Fruit fly (Drosophila melanogaster) whole organism, embryonic: ENCODE measurements around the gene Ugt49B2.

Experiments
- Awh ChIP-seq: fragments of 200-800 bp; sonication (Bioruptor generic); IDR thresholded peaks from 2 replicates; pipeline ENCODE4, ENCODE4 v1.3.6; 2022; ENCODE audit warnings: missing biosample characterization, missing genetic modification characterization
- Blimp-1 ChIP-seq: fragments of 200-800 bp; sonication (Bioruptor generic); optimal IDR thresholded peaks from 3 replicates; lab custom pipeline; 2018; ENCODE audit warnings: missing biosample characterization, missing genetic modification characterization, mild to moderate bottlenecking, moderate library complexity, missing genetic modification reagents
- CG10366 ChIP-seq: fragments of 200-800 bp; sonication (Bioruptor generic); IDR thresholded peaks from 2 replicates; pipeline ENCODE4 v1.3.6; 2022; ENCODE audit warnings: missing biosample characterization, missing genetic modification characterization
- CG12391 ChIP-seq: fragments of 200-800 bp; sonication (Bioruptor generic); optimal IDR thresholded peaks from 3 replicates; lab custom pipeline; 2018; ENCODE audit warnings: missing biosample characterization, mild to moderate bottlenecking, missing genetic modification characterization, moderate library complexity
- CG12942 ChIP-seq: fragments of 200-800 bp; sonication (Bioruptor generic); optimal IDR thresholded peaks from 3 replicates; lab custom pipeline; 2016; ENCODE audit warnings: missing biosample characterization, missing genetic modification characterization
- CG13894 ChIP-seq: fragments of 200-800 bp; sonication (Bioruptor generic); optimal IDR thresholded peaks from 3 replicates; lab custom pipeline; 2018; ENCODE audit warnings: missing biosample characterization, mild to moderate bottlenecking, missing genetic modification characterization, moderate library complexity
- CG14050 ChIP-seq: fragments of 200-800 bp; sonication (Bioruptor generic); IDR thresholded peaks from 3 replicates; pipeline ENCODE4 v1.3.6; 2022; ENCODE audit warnings: missing biosample characterization, missing genetic modification characterization
- CG2116 ChIP-seq: fragments of 200-800 bp; sonication (Bioruptor generic); optimal IDR thresholded peaks from 3 replicates; lab custom pipeline; 2018; ENCODE audit warnings: missing biosample characterization, mild to moderate bottlenecking, missing genetic modification characterization
- CG32772 ChIP-seq: fragments of 200-800 bp; sonication (Bioruptor generic); IDR thresholded peaks from 2 replicates; pipeline ENCODE4 v1.3.6; 2022; ENCODE audit warnings: missing biosample characterization, missing genetic modification characterization
- CG34224 ChIP-seq: fragments of 200-800 bp; sonication (Bioruptor generic); IDR thresholded peaks from 3 replicates; pipeline ENCODE4 v1.3.6; 2022; ENCODE audit warnings: missing biosample characterization, missing genetic modification characterization; ENCODE audit not compliant: partially characterized antibody
- CG9876 ChIP-seq: fragments of 200-800 bp; sonication (Bioruptor generic); optimal IDR thresholded peaks from 2 replicates; lab custom pipeline; 2016; ENCODE audit warnings: missing biosample characterization, missing genetic modification characterization
- Dip2 ChIP-seq: fragments of 200-800 bp; sonication (Bioruptor generic); IDR thresholded peaks from 2 replicates; pipeline ENCODE4 v1.3.6; 2022; ENCODE audit warnings: missing biosample characterization, missing genetic modification characterization
- Doc3 ChIP-seq: fragments of 200-800 bp; sonication (Bioruptor generic); IDR thresholded peaks from 3 replicates; pipeline ENCODE4 v1.3.6; 2022; ENCODE audit warnings: missing biosample characterization, missing genetic modification characterization; ENCODE audit not compliant: partially characterized antibody
- Nf-YB ChIP-seq: fragments of 200-800 bp; sonication (Bioruptor generic); optimal IDR thresholded peaks from 3 replicates; lab custom pipeline; 2019; ENCODE audit warnings: missing biosample characterization, mild to moderate bottlenecking, missing genetic modification characterization, moderate library complexity
- Side ChIP-seq: fragments of 200-800 bp; sonication (Bioruptor generic); optimal IDR thresholded peaks from 2 replicates; lab custom pipeline; 2016; ENCODE audit warnings: missing biosample characterization, missing genetic modification characterization
- abd-A ChIP-seq: fragments of 200-800 bp; sonication (Bioruptor generic); optimal IDR thresholded peaks from 3 replicates; lab custom pipeline; 2019; ENCODE audit warnings: missing biosample characterization, mild to moderate bottlenecking, missing genetic modification characterization, moderate library complexity
- al ChIP-seq: fragments of 200-800 bp; sonication (Bioruptor generic); IDR thresholded peaks from 2 replicates; pipeline ENCODE4 v1.3.6; 2022; ENCODE audit warnings: missing biosample characterization, missing genetic modification characterization
- bcd ChIP-seq: fragments of 200-800 bp; sonication (Bioruptor generic); optimal IDR thresholded peaks from 2 replicates; lab custom pipeline; 2017; ENCODE audit warnings: missing biosample characterization, mild to moderate bottlenecking, missing genetic modification characterization
- bsh ChIP-seq, 2 experiments: fragments of 200-800 bp; sonication (Bioruptor generic); optimal IDR thresholded peaks; 2 replicates each; lab custom pipeline; 2017 to 2018; ENCODE audit warnings: mild to moderate bottlenecking in 2 of 2, missing biosample characterization in 2 of 2, missing genetic modification characterization in 2 of 2, moderate library complexity in 1 of 2
- cg ChIP-seq: fragments of 200-800 bp; sonication (Bioruptor generic); optimal IDR thresholded peaks from 3 replicates; lab custom pipeline; 2019; ENCODE audit warnings: missing biosample characterization, mild to moderate bottlenecking, missing genetic modification characterization, moderate library complexity
- dati ChIP-seq: fragments of 200-800 bp; sonication (Bioruptor generic); IDR thresholded peaks from 2 replicates; pipeline ENCODE4 v1.3.6; 2022; ENCODE audit warnings: missing biosample characterization, missing genetic modification characterization
- dpn ChIP-seq, 2 experiments: fragments of 200-800 bp; sonication (Bioruptor generic); optimal IDR thresholded peaks; 3 replicates each; lab custom pipeline; 2016; ENCODE audit warnings: missing biosample characterization in 2 of 2, missing genetic modification characterization in 2 of 2
- emc ChIP-seq: fragments of 200-800 bp; sonication (Bioruptor generic); optimal IDR thresholded peaks from 2 replicates; lab custom pipeline; 2016; ENCODE audit warnings: missing biosample characterization, missing genetic modification characterization
- en ChIP-seq: fragments of 200-800 bp; sonication (Bioruptor generic); optimal IDR thresholded peaks from 2 replicates; lab custom pipeline; 2016; ENCODE audit warnings: missing biosample characterization, missing genetic modification characterization
- grn ChIP-seq: fragments of 200-800 bp; sonication (Bioruptor generic); optimal IDR thresholded peaks from 3 replicates; lab custom pipeline; 2017; ENCODE audit warnings: missing biosample characterization, missing genetic modification characterization
- gsb-n ChIP-seq: fragments of 200-800 bp; sonication (Bioruptor generic); optimal IDR thresholded peaks from 3 replicates; lab custom pipeline; 2018; ENCODE audit warnings: missing biosample characterization, mild to moderate bottlenecking, missing genetic modification characterization
- kni ChIP-seq: fragments of 200-800 bp; sonication (Bioruptor generic); optimal IDR thresholded peaks from 3 replicates; lab custom pipeline; 2017; ENCODE audit warnings: mild to moderate bottlenecking, missing biosample characterization, missing genetic modification reagents, missing genetic modification characterization
- nau ChIP-seq: fragments of 200-800 bp; sonication (Bioruptor generic); optimal IDR thresholded peaks from 3 replicates; lab custom pipeline; 2017; ENCODE audit warnings: missing biosample characterization, mild to moderate bottlenecking, missing genetic modification characterization, missing genetic modification reagents
- oc ChIP-seq: fragments of 200-800 bp; sonication (Bioruptor generic); optimal IDR thresholded peaks from 2 replicates; lab custom pipeline; 2018; ENCODE audit warnings: missing biosample characterization, mild to moderate bottlenecking, missing genetic modification characterization, moderate library complexity
- pan ChIP-seq, 4 experiments: fragments of >200 bp in 3 of 4; fragments of 200-800 bp in 1 of 4; sonication (Bioruptor generic) in 1 of 4; optimal IDR thresholded peaks in 3 of 4; IDR thresholded peaks in 1 of 4; 2 replicates each; pipeline versions ENCODE4 v1.3.6 to Lab custom; 2017 to 2022; ENCODE audit warnings: missing biosample characterization in 2 of 4, missing genetic modification characterization in 2 of 4, mixed read lengths in 1 of 4
- phol ChIP-seq: fragments of 200-800 bp; sonication (Bioruptor generic); optimal IDR thresholded peaks from 3 replicates; lab custom pipeline; 2018; ENCODE audit warnings: missing biosample characterization, mild to moderate bottlenecking, missing genetic modification characterization, moderate library complexity
- sc ChIP-seq, 3 experiments: fragments of >200 bp in 2 of 3; fragments of 200-800 bp in 1 of 3; sonication (Bioruptor generic) in 1 of 3; optimal IDR thresholded peaks; 2 replicates in 2 of 3; 3 replicates in 1 of 3; lab custom pipeline; 2017; ENCODE audit warnings: mild to moderate bottlenecking in 1 of 3, missing biosample characterization in 1 of 3, missing genetic modification characterization in 1 of 3, missing genetic modification reagents in 1 of 3
- sd ChIP-seq: fragments of 200-800 bp; sonication (Bioruptor generic); optimal IDR thresholded peaks from 3 replicates; lab custom pipeline; 2018; ENCODE audit warnings: missing biosample characterization, mild to moderate bottlenecking, missing genetic modification characterization, moderate library complexity
- sima ChIP-seq: fragments of 200-800 bp; sonication (Bioruptor generic); optimal IDR thresholded peaks from 2 replicates; lab custom pipeline; 2016; ENCODE audit warnings: missing biosample characterization, missing genetic modification characterization
- tgo ChIP-seq: fragments of 200-800 bp; sonication (Bioruptor generic); IDR thresholded peaks from 3 replicates; pipeline ENCODE4 v1.3.6; 2022; ENCODE audit warnings: missing biosample characterization, missing genetic modification characterization
- tio ChIP-seq: fragments of 200-800 bp; sonication (Bioruptor generic); optimal IDR thresholded peaks from 2 replicates; lab custom pipeline; 2017; ENCODE audit warnings: missing biosample characterization, missing genetic modification characterization, inconsistent platforms
- zfh1 ChIP-seq: fragments of 200-800 bp; sonication (Bioruptor generic); IDR thresholded peaks from 3 replicates; pipeline ENCODE4 v1.3.6; 2022; ENCODE audit warnings: missing biosample characterization, missing genetic modification characterization

Gene Ugt49B2

DNA sequence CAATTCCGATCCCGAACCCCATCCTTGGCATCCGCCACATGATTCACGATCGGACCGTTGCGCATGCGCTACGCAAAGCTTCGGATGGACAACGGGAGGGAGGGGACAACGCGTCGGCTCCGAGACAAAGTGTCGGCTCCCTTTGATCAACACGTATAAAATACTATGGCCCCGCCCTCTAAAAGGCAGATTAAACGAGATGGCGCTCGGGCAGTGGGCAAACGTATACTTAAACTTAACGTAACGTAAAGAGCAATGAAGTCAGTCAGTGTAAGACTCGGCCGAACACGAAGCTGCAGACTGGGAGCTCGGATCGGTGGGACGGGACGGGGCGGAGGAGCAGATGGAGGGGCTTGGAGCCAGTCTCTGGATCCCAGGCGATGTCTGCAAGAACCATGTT, 17.3 kb upstream of the Ugt49B2 start (continued):
- TF ChIP-seq al (GFP tag; lab: Robert Waterston, UW), result no peak
- TF ChIP-seq Blimp-1, result peak; percentile 32
- 0 out of 2 replicates have a peak, but pooled peaks have one; percentile 27 for TF ChIP-seq dati
- no peak for TF ChIP-seq dpn (GFP tag; optimal IDR thresholded peaks at IDR 0.05; lab: Kevin White, UChicago)

DNA sequence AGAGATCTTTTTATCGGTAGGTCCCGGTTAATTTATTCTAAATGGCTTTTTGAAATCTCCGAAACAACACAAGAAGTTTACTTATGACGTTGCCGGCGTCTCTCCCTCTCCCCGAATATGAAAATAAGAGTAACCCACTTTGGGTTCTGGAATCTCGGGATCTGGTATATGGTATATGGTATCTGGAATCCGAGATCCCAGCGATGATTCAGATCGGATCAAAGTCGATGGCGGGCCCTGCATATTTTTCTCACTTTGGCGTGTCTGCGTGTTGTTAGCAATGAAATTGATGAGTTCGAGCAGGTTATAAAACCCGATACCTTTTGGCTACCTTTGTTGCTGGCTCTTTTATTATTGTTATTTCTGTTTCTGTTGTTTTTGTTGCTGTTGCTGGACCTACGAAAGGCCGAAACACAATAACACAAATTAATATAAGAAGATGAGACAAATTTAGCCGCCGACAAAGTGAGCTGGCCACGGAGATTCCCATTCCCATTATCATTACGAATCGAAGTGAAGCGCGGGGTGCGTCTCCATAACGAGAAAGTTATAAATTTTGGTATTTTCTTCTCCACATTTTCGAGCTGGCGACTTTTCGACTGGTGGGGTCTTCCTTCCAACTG, 15.6 kb upstream of the Ugt49B2 start:
- no peak for TF ChIP-seq CG34224 (GFP tag; lab: Robert Waterston, UW)
- no peak for TF ChIP-seq CG9876 (GFP tag; lab: Kevin White, UChicago)
- peak; percentile 22 for TF ChIP-seq gsb-n
- no peak for TF ChIP-seq tgo (GFP tag; lab: Robert Waterston, UW)
- no peak for TF ChIP-seq sima (GFP tag; lab: Kevin White, UChicago)
- no peak for TF ChIP-seq Dip2 (GFP tag; lab: Robert Waterston, UW)
- TF ChIP-seq Awh, result peak; percentile 82; the same call in 1 of the 2 replicates
- TF ChIP-seq CG13894, result peak; percentile 68
- TF ChIP-seq oc (tag; lab: Kevin White, UChicago), result peak; percentile 84
- no peak for TF ChIP-seq Side (GFP tag; lab: Kevin White, UChicago)
- TF ChIP-seq emc (GFP tag; lab: Kevin White, UChicago), result no peak
- no peak for TF ChIP-seq CG2116 (GFP tag; lab: Kevin White, UChicago)
- no peak for TF ChIP-seq CG10366
- no peak for TF ChIP-seq bcd (GFP tag; lab: Kevin White, UChicago)
- TF ChIP-seq tio (GFP tag; lab: Kevin White, UChicago), result no peak
- TF ChIP-seq abd-A (tag; lab: Kevin White, UChicago), result peak; percentile 87
- TF ChIP-seq CG12942, result no peak
- TF ChIP-seq Nf-YB (GFP tag; lab: Kevin White, UChicago), result peak; percentile 56
- peak; percentile 57 for TF ChIP-seq kni (GFP tag; lab: Kevin White, UChicago)
- TF ChIP-seq zfh1 (GFP tag; lab: Robert Waterston, UW), result no peak
- TF ChIP-seq Doc3 (GFP tag; lab: Robert Waterston, UW), result no peak
- no peak for TF ChIP-seq cg (GFP tag; lab: Kevin White, UChicago)
- no peak for TF ChIP-seq pan (optimal IDR thresholded peaks at IDR 0.05; lab: Kevin White, UChicago)
- no peak for TF ChIP-seq pan (GFP tag; optimal IDR thresholded peaks at IDR 0.05 in 1 of 2, IDR thresholded peaks at IDR 0.05 in 1 of 2)
- TF ChIP-seq CG12391 (tag; lab: Kevin White, UChicago), result no peak
- TF ChIP-seq nau (GFP tag; lab: Kevin White, UChicago), result no peak
- TF ChIP-seq grn (GFP tag; lab: Kevin White, UChicago), result peak; percentile 61
- no peak for TF ChIP-seq sc (optimal IDR thresholded peaks at IDR 0.05; lab: Kevin White, UChicago)
- no peak for TF ChIP-seq sc (GFP tag; optimal IDR thresholded peaks at IDR 0.05; lab: Kevin White, UChicago)
- TF ChIP-seq CG32772 (GFP tag; lab: Robert Waterston, UW), result no peak
- TF ChIP-seq sd (tag; lab: Kevin White, UChicago), result peak; percentile 18
- no peak for TF ChIP-seq en
- peak; percentile 40 for TF ChIP-seq Blimp-1
- no peak for TF ChIP-seq phol
- no peak for TF ChIP-seq bsh (GFP tag; optimal IDR thresholded peaks at IDR 0.05; lab: Kevin White, UChicago)
- TF ChIP-seq CG14050 (GFP tag; lab: Robert Waterston, UW), result no peak
